Fruit fly (Drosophila melanogaster) whole organism, embryonic: ENCODE measurements around the gene Ilp6.
A peak's percentile ranks its signal among the peaks of the same experiment; 100 is the strongest.

Experiments
- Abd-B ChIP-seq: fragments of 200-800 bp; sonication (Bioruptor generic); optimal IDR thresholded peaks from 2 replicates; lab custom pipeline; 2018; ENCODE audit warnings: missing biosample characterization, mild to moderate bottlenecking, missing genetic modification characterization, moderate library complexity
- Aef1 ChIP-seq: fragments of 200-800 bp; sonication (Bioruptor generic); IDR thresholded peaks from 3 replicates; pipeline ENCODE4 v1.3.6; 2022; ENCODE audit warnings: missing biosample characterization, missing genetic modification characterization
- Atf3 ChIP-seq: fragments of 200-800 bp; sonication (Bioruptor generic); optimal IDR thresholded peaks from 3 replicates; lab custom pipeline; 2016; ENCODE audit warnings: missing biosample characterization, missing genetic modification characterization
- B-H2 ChIP-seq: fragments of 200-800 bp; sonication (Bioruptor generic); optimal IDR thresholded peaks from 2 replicates; lab custom pipeline; 2018; ENCODE audit warnings: missing biosample characterization, mild to moderate bottlenecking, missing genetic modification characterization
- Bgb ChIP-seq: fragments of 200-800 bp; sonication (Bioruptor generic); IDR thresholded peaks from 2 replicates; pipeline ENCODE4 v1.3.6; 2022; ENCODE audit warnings: missing biosample characterization, missing genetic modification characterization; ENCODE audit not compliant: partially characterized antibody
- CG11085 ChIP-seq: fragments of 200-800 bp; sonication (Bioruptor generic); IDR thresholded peaks from 2 replicates; pipeline ENCODE4 v1.3.6; 2022; ENCODE audit warnings: missing biosample characterization, missing genetic modification characterization
- CG13296 ChIP-seq: fragments of 200-800 bp; sonication (Bioruptor generic); optimal IDR thresholded peaks from 3 replicates; lab custom pipeline; 2018; ENCODE audit warnings: missing biosample characterization, mild to moderate bottlenecking, missing genetic modification characterization
- CG15269 ChIP-seq: fragments of 200-800 bp; sonication (Bioruptor generic); optimal IDR thresholded peaks from 2 replicates; lab custom pipeline; 2018; ENCODE audit warnings: missing biosample characterization, mild to moderate bottlenecking, missing genetic modification characterization, moderate library complexity
- CG15696 ChIP-seq: fragments of 200-800 bp; sonication (Bioruptor generic); optimal IDR thresholded peaks from 2 replicates; lab custom pipeline; 2019; ENCODE audit warnings: missing biosample characterization, mild to moderate bottlenecking, missing genetic modification characterization, moderate library complexity
- CG16779 ChIP-seq: fragments of 200-800 bp; sonication (Bioruptor generic); IDR thresholded peaks from 2 replicates; pipeline ENCODE4 v1.3.6; 2022; ENCODE audit warnings: missing biosample characterization, missing genetic modification characterization
- CG17359 ChIP-seq: fragments of 200-800 bp; sonication (Bioruptor generic); optimal IDR thresholded peaks from 3 replicates; lab custom pipeline; 2018; ENCODE audit warnings: missing biosample characterization, mild to moderate bottlenecking, missing genetic modification characterization, moderate library complexity
- CG18262 ChIP-seq: fragments of 200-800 bp; optimal IDR thresholded peaks from 3 replicates; lab custom pipeline; 2019; ENCODE audit warnings: missing biosample characterization, mild to moderate bottlenecking, missing genetic modification characterization, moderate library complexity
- CG2889 ChIP-seq: fragments of 200-800 bp; sonication (Bioruptor generic); IDR thresholded peaks from 3 replicates; pipeline ENCODE4 v1.3.6; 2022; ENCODE audit warnings: missing biosample characterization, missing genetic modification characterization
- CG31224 ChIP-seq: fragments of 200-800 bp; sonication (Bioruptor generic); IDR thresholded peaks from 2 replicates; pipeline ENCODE4 v1.3.6; 2022; ENCODE audit warnings: missing biosample characterization, missing genetic modification characterization
- CG31365 ChIP-seq: fragments of 200-800 bp; sonication (Bioruptor generic); optimal IDR thresholded peaks from 2 replicates; lab custom pipeline; 2018; ENCODE audit warnings: missing biosample characterization, mild to moderate bottlenecking, missing genetic modification characterization
- CG32772 ChIP-seq: fragments of 200-800 bp; sonication (Bioruptor generic); IDR thresholded peaks from 2 replicates; pipeline ENCODE4 v1.3.6; 2022; ENCODE audit warnings: missing biosample characterization, missing genetic modification characterization
- CG3726 ChIP-seq: fragments of 200-800 bp; sonication (Bioruptor generic); IDR thresholded peaks from 3 replicates; pipeline ENCODE4, ENCODE4 v1.3.6; 2022; ENCODE audit warnings: missing biosample characterization, missing genetic modification characterization
- CG4820 ChIP-seq: fragments of 200-800 bp; sonication (Bioruptor generic); optimal IDR thresholded peaks from 3 replicates; lab custom pipeline; 2016; ENCODE audit warnings: missing biosample characterization, missing genetic modification characterization
- CG5180 ChIP-seq: fragments of 200-800 bp; sonication (Bioruptor generic); optimal IDR thresholded peaks from 3 replicates; lab custom pipeline; 2017; ENCODE audit warnings: missing biosample characterization, missing genetic modification characterization, mild to moderate bottlenecking, moderate library complexity, missing genetic modification reagents
- CG6254 ChIP-seq: fragments of 200-800 bp; sonication (Bioruptor generic); optimal IDR thresholded peaks from 3 replicates; lab custom pipeline; 2017; ENCODE audit warnings: mild to moderate bottlenecking, missing biosample characterization, missing genetic modification reagents, missing genetic modification characterization
- CG6272 ChIP-seq: fragments of 200-800 bp; sonication (Bioruptor generic); IDR thresholded peaks from 2 replicates; pipeline ENCODE4 v1.3.6; 2022; ENCODE audit warnings: missing biosample characterization, missing genetic modification characterization
- CG6791 ChIP-seq: fragments of 200-800 bp; sonication (Bioruptor generic); IDR thresholded peaks from 3 replicates; pipeline ENCODE4 v1.3.6; 2022; ENCODE audit warnings: missing biosample characterization, missing genetic modification characterization; ENCODE audit not compliant: partially characterized antibody
- CG7839 ChIP-seq: fragments of 200-800 bp; sonication (Bioruptor generic); optimal IDR thresholded peaks from 3 replicates; lab custom pipeline; 2018; ENCODE audit warnings: missing biosample characterization, mild to moderate bottlenecking, missing genetic modification characterization, moderate library complexity
- CG9797 ChIP-seq: fragments of 200-800 bp; sonication (Bioruptor generic); optimal IDR thresholded peaks from 3 replicates; lab custom pipeline; 2018; ENCODE audit warnings: missing biosample characterization, mild to moderate bottlenecking, missing genetic modification characterization
- Dp ChIP-seq: fragments of 200-800 bp; sonication (Bioruptor generic); optimal IDR thresholded peaks from 2 replicates; lab custom pipeline; 2018; ENCODE audit warnings: missing biosample characterization, mild to moderate bottlenecking, missing genetic modification characterization, moderate library complexity
- Dref ChIP-seq: fragments of 200-800 bp; sonication (Bioruptor generic); IDR thresholded peaks from 2 replicates; pipeline ENCODE4 v1.3.6; 2022; ENCODE audit warnings: missing biosample characterization, missing genetic modification characterization
- Med ChIP-seq: fragments of 200-800 bp; sonication (Bioruptor generic); peaks from one replicate; lab custom pipeline; 2016; ENCODE audit warnings: missing biosample characterization, missing genetic modification characterization, mild to moderate bottlenecking, inconsistent platforms, moderate library complexity
- Mes4 ChIP-seq: fragments of 200-800 bp; sonication (Bioruptor generic); optimal IDR thresholded peaks from 2 replicates; lab custom pipeline; 2016; ENCODE audit warnings: missing biosample characterization, missing genetic modification characterization
- Nf-YA ChIP-seq: fragments of 200-800 bp; sonication (Bioruptor generic); IDR thresholded peaks from 2 replicates; pipeline ENCODE4 v1.3.6; 2022; ENCODE audit warnings: missing biosample characterization, missing genetic modification characterization
- abd-A ChIP-seq: fragments of 200-800 bp; sonication (Bioruptor generic); optimal IDR thresholded peaks from 3 replicates; lab custom pipeline; 2019; ENCODE audit warnings: missing biosample characterization, mild to moderate bottlenecking, missing genetic modification characterization, moderate library complexity
- bab2 ChIP-seq: fragments of 200-800 bp; sonication (Bioruptor generic); optimal IDR thresholded peaks from 2 replicates; lab custom pipeline; 2016; ENCODE audit warnings: missing biosample characterization, missing genetic modification characterization
- cg ChIP-seq: fragments of 200-800 bp; sonication (Bioruptor generic); optimal IDR thresholded peaks from 3 replicates; lab custom pipeline; 2019; ENCODE audit warnings: missing biosample characterization, mild to moderate bottlenecking, missing genetic modification characterization, moderate library complexity
- fd102C ChIP-seq: fragments of 200-800 bp; sonication (Bioruptor generic); optimal IDR thresholded peaks from 2 replicates; lab custom pipeline; 2018; ENCODE audit warnings: missing biosample characterization, mild to moderate bottlenecking, missing genetic modification characterization, moderate library complexity
- fru ChIP-seq: fragments of >200 bp; optimal IDR thresholded peaks from 2 replicates; lab custom pipeline; 2017
- gcm2 ChIP-seq: fragments of 200-800 bp; sonication (Bioruptor generic); optimal IDR thresholded peaks from 2 replicates; lab custom pipeline; 2016; ENCODE audit warnings: missing biosample characterization, missing genetic modification characterization
- grau ChIP-seq: fragments of 200-800 bp; optimal IDR thresholded peaks from 3 replicates; lab custom pipeline; 2019; ENCODE audit warnings: missing biosample characterization, mild to moderate bottlenecking, missing genetic modification characterization, moderate library complexity
- ind ChIP-seq: fragments of 200-800 bp; sonication (Bioruptor generic); optimal IDR thresholded peaks from 3 replicates; lab custom pipeline; 2016; ENCODE audit warnings: missing biosample characterization, missing genetic modification characterization
- kay ChIP-seq: fragments of 200-800 bp; sonication (Bioruptor generic); optimal IDR thresholded peaks from 2 replicates; lab custom pipeline; 2016; ENCODE audit warnings: missing biosample characterization, missing genetic modification characterization
- pho ChIP-seq: fragments of 200-800 bp; sonication (Bioruptor generic); optimal IDR thresholded peaks from 2 replicates; lab custom pipeline; 2016; ENCODE audit warnings: missing biosample characterization, missing genetic modification characterization
- prd ChIP-seq, 3 experiments: fragments of >200 bp in 2 of 3; fragments of 200-800 bp in 1 of 3; sonication (Bioruptor generic) in 1 of 3; optimal IDR thresholded peaks in 2 of 3; IDR thresholded peaks in 1 of 3; 2 replicates in 2 of 3; 3 replicates in 1 of 3; pipeline versions ENCODE4 v1.3.6 to Lab custom; 2017 to 2022; ENCODE audit warnings: missing biosample characterization in 1 of 3, missing genetic modification characterization in 1 of 3
- pzg ChIP-seq: fragments of 200-800 bp; sonication (Bioruptor generic); optimal IDR thresholded peaks from 3 replicates; lab custom pipeline; 2018; ENCODE audit warnings: missing biosample characterization, mild to moderate bottlenecking, missing genetic modification characterization, moderate library complexity
- ranshi ChIP-seq: fragments of 200-800 bp; sonication (Bioruptor generic); IDR thresholded peaks from 2 replicates; pipeline ENCODE4 v1.3.6; 2022; ENCODE audit warnings: missing biosample characterization, missing genetic modification characterization
- run ChIP-seq: fragments of 200-800 bp; sonication (Bioruptor generic); optimal IDR thresholded peaks from 3 replicates; lab custom pipeline; 2018; ENCODE audit warnings: missing biosample characterization, mild to moderate bottlenecking, missing genetic modification characterization
- sisA ChIP-seq: fragments of 200-800 bp; sonication (Bioruptor generic); IDR thresholded peaks from 2 replicates; pipeline ENCODE4 v1.3.6; 2022; ENCODE audit warnings: missing biosample characterization, missing genetic modification characterization
- slou ChIP-seq: fragments of 200-800 bp; sonication (Bioruptor generic); optimal IDR thresholded peaks from 3 replicates; lab custom pipeline; 2016; ENCODE audit warnings: missing biosample characterization, missing genetic modification characterization
- stc ChIP-seq: fragments of 200-800 bp; sonication (Bioruptor generic); IDR thresholded peaks from 2 replicates; pipeline ENCODE4 v1.3.6; 2022; ENCODE audit warnings: missing biosample characterization, missing genetic modification characterization
- tap ChIP-seq: fragments of 200-800 bp; optimal IDR thresholded peaks from 3 replicates; lab custom pipeline; 2019; ENCODE audit warnings: missing biosample characterization, mild to moderate bottlenecking, missing genetic modification characterization, moderate library complexity
- tin ChIP-seq: fragments of 200-800 bp; sonication (Bioruptor generic); optimal IDR thresholded peaks from 3 replicates; lab custom pipeline; 2016; ENCODE audit warnings: missing biosample characterization, missing genetic modification characterization
- trem ChIP-seq: fragments of 200-800 bp; optimal IDR thresholded peaks from 3 replicates; lab custom pipeline; 2019; ENCODE audit warnings: missing biosample characterization, mild to moderate bottlenecking, missing genetic modification characterization, moderate library complexity
- zen ChIP-seq: fragments of 200-800 bp; sonication (Bioruptor generic); optimal IDR thresholded peaks from 3 replicates; lab custom pipeline; 2018; ENCODE audit warnings: missing biosample characterization, mild to moderate bottlenecking, missing genetic modification characterization, moderate library complexity

Ilp6 gene

dm6 chrX:2340009-2340733, 5.7 kb upstream of the Ilp6 start (continued):
- peak; percentile 53 for TF ChIP-seq zen
- TF ChIP-seq tin = no peak
- TF ChIP-seq Atf3 (GFP tag; lab: Kevin White, UChicago) = no peak
- peak; percentile 84 for TF ChIP-seq Dref (GFP tag; lab: Robert Waterston, UW)
- TF ChIP-seq fd102C (GFP tag; lab: Kevin White, UChicago) = no peak
- no peak for TF ChIP-seq gcm2 (GFP tag; lab: Kevin White, UChicago)
- TF ChIP-seq Med (GFP tag; lab: Kevin White, UChicago) = peak; percentile 78
- TF ChIP-seq CG6791 (GFP tag; lab: Robert Waterston, UW) = peak; percentile 83
- no peak for TF ChIP-seq sisA
- no peak for TF ChIP-seq tap
- peak; percentile 46 for TF ChIP-seq Abd-B (GFP tag; lab: Kevin White, UChicago)
- TF ChIP-seq fru (lab: Kevin White, UChicago) = no peak
- peak; percentile 34 for TF ChIP-seq pho
- TF ChIP-seq slou (GFP tag; lab: Kevin White, UChicago) = no peak
- peak; percentile 4 for TF ChIP-seq CG18262 (tag; lab: Kevin White, UChicago)
- no peak for TF ChIP-seq CG2889 (GFP tag; lab: Robert Waterston, UW)
- TF ChIP-seq CG4820 = no peak
- peak; percentile 82 for TF ChIP-seq Bgb
- no peak for TF ChIP-seq CG31224 (GFP tag; lab: Robert Waterston, UW)
- TF ChIP-seq trem = peak; percentile 97
- peak; percentile 1 for TF ChIP-seq grau (tag; lab: Kevin White, UChicago)
- TF ChIP-seq CG6254 (GFP tag; lab: Kevin White, UChicago) = no peak
- peak; percentile 83 for TF ChIP-seq pzg (GFP tag; lab: Kevin White, UChicago)
- TF ChIP-seq CG17359 = no peak
- TF ChIP-seq CG11085 (GFP tag; lab: Robert Waterston, UW) = no peak
- no peak for TF ChIP-seq run
- peak; percentile 32 for TF ChIP-seq B-H2 (GFP tag; lab: Kevin White, UChicago)
- TF ChIP-seq CG15269 (tag; lab: Kevin White, UChicago) = no peak
- TF ChIP-seq bab2 = no peak
- no peak for TF ChIP-seq stc (GFP tag; lab: Robert Waterston, UW)
- no peak for TF ChIP-seq prd (optimal IDR thresholded peaks at IDR 0.05; lab: Kevin White, UChicago)
- TF ChIP-seq prd (GFP tag; IDR thresholded peaks at IDR 0.05; lab: Robert Waterston, UW) = peak; percentile 15; the same call in 1 of the 3 replicates
- no peak for TF ChIP-seq Mes4
- no peak for TF ChIP-seq CG32772 (GFP tag; lab: Robert Waterston, UW)
- no peak for TF ChIP-seq kay
- TF ChIP-seq Aef1 (GFP tag; lab: Robert Waterston, UW) = no peak
- TF ChIP-seq CG9797 = peak; percentile 47
- TF ChIP-seq cg = peak; percentile 83
- no peak for TF ChIP-seq abd-A (tag; lab: Kevin White, UChicago)
- no peak for TF ChIP-seq CG31365
- TF ChIP-seq CG15696 (tag; lab: Kevin White, UChicago) = peak; percentile 6
- TF ChIP-seq CG6272 (GFP tag; lab: Robert Waterston, UW) = no peak
- TF ChIP-seq CG13296 (GFP tag; lab: Kevin White, UChicago) = no peak
- no peak for TF ChIP-seq ind (GFP tag; lab: Kevin White, UChicago)
- no peak for TF ChIP-seq CG16779 (GFP tag; lab: Robert Waterston, UW)
- no peak for TF ChIP-seq ranshi (GFP tag; lab: Robert Waterston, UW)
- TF ChIP-seq Nf-YA (GFP tag; lab: Robert Waterston, UW) = no peak
- no peak for TF ChIP-seq CG7839
- no peak for TF ChIP-seq CG5180
- TF ChIP-seq Dp (GFP tag; lab: Kevin White, UChicago) = peak; percentile 94
- no peak for TF ChIP-seq CG3726 (GFP tag; lab: Robert Waterston, UW)
